Fruit fly (Drosophila melanogaster) whole organism, embryonic: ENCODE results near the gene CG43448.

Experiments used
- B-H1 ChIP-seq: fragments of 200-800 bp; sonication (Bioruptor generic); IDR thresholded peaks from 3 replicates; pipeline ENCODE4 v1.3.6; 2022; ENCODE audit warnings: missing biosample characterization, missing genetic modification characterization
- CG32532 ChIP-seq: fragments of 200-800 bp; sonication (Bioruptor generic); IDR thresholded peaks from 2 replicates; pipeline ENCODE4 v1.3.6; 2022; ENCODE audit warnings: missing biosample characterization, missing genetic modification characterization

DNA sequence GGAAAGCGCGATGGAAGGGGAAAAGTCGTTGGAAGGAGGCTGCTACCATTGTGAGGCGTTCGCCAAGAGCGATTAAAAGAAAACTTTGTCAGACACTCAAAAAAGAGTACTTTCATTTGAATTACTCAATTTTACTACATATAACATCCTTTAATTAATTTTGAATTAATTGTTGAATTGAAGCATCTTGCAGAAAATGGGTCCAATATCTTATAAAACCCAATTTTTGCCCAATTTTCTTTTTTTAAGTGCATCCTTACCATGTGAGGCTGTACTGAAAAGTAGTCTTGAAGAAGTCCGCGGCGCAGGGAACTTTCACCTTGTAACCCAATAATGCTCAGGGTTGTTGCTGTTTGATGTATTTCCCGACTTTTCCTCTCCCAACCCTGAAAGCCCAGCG, 2.3 kb downstream of the CG43448 start:
- TF ChIP-seq B-H1 (no peak; the same call in 2 of the 3 replicates), CG32532 (GFP tag; lab: Robert Waterston, UW) (no peak)
